Fruit fly (Drosophila melanogaster): Measurements from ENCODE around the gene CG9399.

CG9399 gene

dm6 chr3R:9573812-9574587 lies at the start of gene CG9399:
TSS of gene CG9399 (minus strand) at chr3R:9574211.
- no peak for TF ChIP-seq Dfd (GFP tag; optimal IDR thresholded peaks at IDR 0.05)
- no peak for TF ChIP-seq usp (GFP tag; optimal IDR thresholded peaks at IDR 0.05)
- no peak for TF ChIP-seq N (GFP tag; optimal IDR thresholded peaks at IDR 0.05)
- TF ChIP-seq h (GFP tag; optimal IDR thresholded peaks at IDR 0.05), result peak; percentile 97
- peak; percentile 96 for TF ChIP-seq br (GFP tag; optimal IDR thresholded peaks at IDR 0.05)
- no peak for TF ChIP-seq Hr78 (GFP tag; optimal IDR thresholded peaks at IDR 0.05)
- TF ChIP-seq OdsH (GFP tag; optimal IDR thresholded peaks at IDR 0.05), result peak; percentile 96
- TF ChIP-seq brk (GFP tag; optimal IDR thresholded peaks at IDR 0.05), result peak; percentile 95
- TF ChIP-seq sage (GFP tag; optimal IDR thresholded peaks at IDR 0.05), result peak; percentile 89
- peak; percentile 88 for TF ChIP-seq CG9705 (GFP tag; optimal IDR thresholded peaks at IDR 0.05)
- no peak for TF ChIP-seq Dif (GFP tag; optimal IDR thresholded peaks at IDR 0.05; ENCODE audit: partially characterized antibody)
- TF ChIP-seq Hnf4 (GFP tag; optimal IDR thresholded peaks at IDR 0.05), result peak; percentile 97
- TF ChIP-seq Abd-B (GFP tag; optimal IDR thresholded peaks at IDR 0.05), result no peak
- peak; percentile 92 for TF ChIP-seq GATAd (GFP tag; optimal IDR thresholded peaks at IDR 0.05)
- TF ChIP-seq Sp1 (GFP tag; optimal IDR thresholded peaks at IDR 0.05), result peak; percentile 96
- peak; percentile 94 for TF ChIP-seq dsf (GFP tag; optimal IDR thresholded peaks at IDR 0.05; ENCODE audit: borderline replicate concordance)
- TF ChIP-seq HLH106 (tag; optimal IDR thresholded peaks at IDR 0.05), result peak; percentile 97
- peak; percentile 95 for TF ChIP-seq ey (GFP tag; optimal IDR thresholded peaks at IDR 0.05)
- peak; percentile 94 for TF ChIP-seq fru (GFP tag; optimal IDR thresholded peaks at IDR 0.05)
- no peak for TF ChIP-seq pan (optimal IDR thresholded peaks at IDR 0.05)
- peak; percentile 94 for TF ChIP-seq psq (GFP tag; optimal IDR thresholded peaks at IDR 0.05)
- no peak for TF ChIP-seq CrebA (GFP tag; optimal IDR thresholded peaks at IDR 0.05; ENCODE audit: borderline replicate concordance)
- peak; percentile 88 for TF ChIP-seq woc (GFP tag; optimal IDR thresholded peaks at IDR 0.05)
- TF ChIP-seq sv (GFP tag; optimal IDR thresholded peaks at IDR 0.05), result peak; percentile 98
- peak; percentile 83 for TF ChIP-seq Mio (GFP tag; optimal IDR thresholded peaks at IDR 0.05)
- no peak for TF ChIP-seq tai (GFP tag; optimal IDR thresholded peaks at IDR 0.05)
- no peak for TF ChIP-seq Vsx2 (GFP tag; optimal IDR thresholded peaks at IDR 0.05; ENCODE audit: partially characterized antibody)
- TF ChIP-seq Myc (optimal IDR thresholded peaks at IDR 0.05), result peak; percentile 97
- peak; percentile 95 for TF ChIP-seq dmrt93B (GFP tag; optimal IDR thresholded peaks at IDR 0.05)
- TF ChIP-seq dl (GFP tag; optimal IDR thresholded peaks at IDR 0.05; ENCODE audit: insufficient read depth in 1 of 2, partially characterized antibody in 2 of 2), result no peak
- TF ChIP-seq foxo (GFP tag; optimal IDR thresholded peaks at IDR 0.05), result peak in 1 of 2 experiments; percentile 98
- TF ChIP-seq CG32264 (GFP tag; optimal IDR thresholded peaks at IDR 0.05), result peak; percentile 86
- TF ChIP-seq jim (GFP tag; optimal IDR thresholded peaks at IDR 0.05), result peak; percentile 52
- TF ChIP-seq rgr (GFP tag; optimal IDR thresholded peaks at IDR 0.05), result peak; percentile 98
- no peak for TF ChIP-seq lola (GFP tag; optimal IDR thresholded peaks at IDR 0.05)
- peak; percentile 77 for TF ChIP-seq Rel (GFP tag; optimal IDR thresholded peaks at IDR 0.05)
- peak; percentile 74 for TF ChIP-seq Rel (tag; optimal IDR thresholded peaks at IDR 0.05)
- TF ChIP-seq Hr83 (GFP tag; optimal IDR thresholded peaks at IDR 0.05; ENCODE audit: poor library complexity, severe bottlenecking), result peak; percentile 87
- peak; percentile 95 for TF ChIP-seq Jra (GFP tag; optimal IDR thresholded peaks at IDR 0.05)

- TF ChIP-seq dmrt93B (GFP tag; optimal IDR thresholded peaks at IDR 0.05) (no peak), h (GFP tag; optimal IDR thresholded peaks at IDR 0.05) (no peak), Dfd (GFP tag; optimal IDR thresholded peaks at IDR 0.05) (no peak), brk (GFP tag; optimal IDR thresholded peaks at IDR 0.05) (no peak)
Observed at dm6 chr3R:9620278-9620677, 46.3 kb upstream of the CG9399 start.

Data from whole organism, wandering third instar larva.